Worm (Caenorhabditis elegans) whole organism, L1 larva: Measurements from ENCODE around the gene M02D8.3.
A peak's percentile ranks its signal among the peaks of the same experiment; 100 is the strongest.

Experiments used
- C16A3.4 ChIP-seq: fragments of 150-350 bp; optimal IDR thresholded peaks from 2 replicates; lab custom pipeline; 2014; ENCODE audit warnings: missing biosample characterization, missing genetic modification characterization
- aha-1 ChIP-seq: fragments of 150-350 bp; optimal IDR thresholded peaks from 2 replicates; lab custom pipeline; 2014; ENCODE audit warnings: missing biosample characterization, missing genetic modification characterization
- alr-1 ChIP-seq: fragments of 200-800 bp; sonication (Bioruptor generic); optimal IDR thresholded peaks from 2 replicates; lab custom pipeline; 2018; ENCODE audit warnings: borderline replicate concordance, mild to moderate bottlenecking, missing genetic modification characterization, missing compliant biosample characterization
- blmp-1 ChIP-seq: fragments of 150-350 bp; optimal IDR thresholded peaks from 2 replicates; lab custom pipeline; 2014; ENCODE audit warnings: missing biosample characterization, missing genetic modification characterization
- ceh-8 ChIP-seq: fragments of 200-800 bp; sonication (Bioruptor generic); optimal IDR thresholded peaks from 2 replicates; lab custom pipeline; 2018; ENCODE audit warnings: mild to moderate bottlenecking, missing genetic modification characterization, moderate library complexity, missing compliant biosample characterization
- ceh-88 ChIP-seq: fragments of 200-800 bp; sonication (Bioruptor generic); IDR thresholded peaks from 2 replicates; pipeline ENCODE4 v1.3.6; 2022; ENCODE audit warnings: missing genetic modification characterization, missing compliant biosample characterization
- ces-1 ChIP-seq: fragments of 150-350 bp; optimal IDR thresholded peaks from 2 replicates; lab custom pipeline; 2014; ENCODE audit warnings: missing biosample characterization, missing genetic modification reagents, missing genetic modification characterization
- efl-1 ChIP-seq, 4 experiments: fragments of 150-350 bp; optimal IDR thresholded peaks in 3 of 4; peaks in 1 of 4; 1 replicate in 1 of 4; 2 replicates in 3 of 4; lab custom pipeline; 2014; ENCODE audit warnings: missing biosample characterization in 2 of 4, missing genetic modification characterization in 2 of 4, missing genetic modification reagents in 2 of 4
- elt-2 ChIP-seq: sonication (generic microtip); optimal IDR thresholded peaks from 2 replicates; lab custom pipeline; 2016; ENCODE audit warnings: missing genetic modification characterization, mild to moderate bottlenecking, inconsistent platforms, missing compliant biosample characterization, missing genetic modification reagents
- elt-3 ChIP-seq, 6 experiments: fragments of 150-350 bp in 1 of 6; sonication (generic microtip); optimal IDR thresholded peaks; 2 replicates each; lab custom pipeline; 2017 to 2018; ENCODE audit warnings: missing biosample characterization in 6 of 6, missing genetic modification characterization in 6 of 6, inconsistent platforms in 1 of 6
- hlh-4 ChIP-seq: sonication (generic microtip); optimal IDR thresholded peaks from 2 replicates; lab custom pipeline; 2016; ENCODE audit warnings: mild to moderate bottlenecking, missing genetic modification characterization, missing compliant biosample characterization
- lin-14 ChIP-seq: fragments of 200-800 bp; sonication (Bioruptor generic); optimal IDR thresholded peaks from 2 replicates; lab custom pipeline; 2018; ENCODE audit warnings: mild to moderate bottlenecking, missing genetic modification characterization, moderate library complexity, missing compliant biosample characterization
- lin-35 ChIP-seq, 2 experiments: fragments of 150-350 bp; optimal IDR thresholded peaks; 2 replicates each; lab custom pipeline; 2014; ENCODE audit warnings: missing biosample characterization in 2 of 2, missing genetic modification characterization in 2 of 2, missing genetic modification reagents in 2 of 2
- lsy-2 ChIP-seq, 2 experiments: fragments of 150-350 bp; optimal IDR thresholded peaks; 2 replicates each; lab custom pipeline; 2014; ENCODE audit warnings: missing biosample characterization in 2 of 2, missing genetic modification characterization in 2 of 2
- mab-9 ChIP-seq: fragments of 200-800 bp; sonication (Bioruptor generic); IDR thresholded peaks from 2 replicates; pipeline ENCODE4 v1.3.6; 2022; ENCODE audit warnings: missing genetic modification reagents, missing genetic modification characterization, missing compliant biosample characterization
- mdl-1 ChIP-seq, 2 experiments: fragments of 150-350 bp; optimal IDR thresholded peaks; 2 replicates each; lab custom pipeline; 2014 to 2017; ENCODE audit warnings: missing biosample characterization in 2 of 2, missing genetic modification characterization in 2 of 2, inconsistent platforms in 1 of 2
- mep-1 ChIP-seq: fragments of 150-350 bp; optimal IDR thresholded peaks from 2 replicates; lab custom pipeline; 2014; ENCODE audit warnings: missing biosample characterization, missing genetic modification characterization
- nhr-12 ChIP-seq: sonication (generic microtip); optimal IDR thresholded peaks from 2 replicates; lab custom pipeline; 2017; ENCODE audit warnings: missing biosample characterization, missing genetic modification characterization
- nhr-19 ChIP-seq: fragments of 200-800 bp; sonication (Bioruptor generic); conservative IDR thresholded peaks from 2 replicates; pipeline ENCODE4 v1.3.6; 2022; ENCODE audit warnings: missing genetic modification characterization, missing compliant biosample characterization
- nhr-20 ChIP-seq: sonication (generic microtip); optimal IDR thresholded peaks from 2 replicates; lab custom pipeline; 2016; ENCODE audit warnings: mild to moderate bottlenecking, missing genetic modification characterization, missing compliant biosample characterization
- nhr-71 ChIP-seq: sonication (generic microtip); optimal IDR thresholded peaks from 2 replicates; lab custom pipeline; 2016; ENCODE audit warnings: mild to moderate bottlenecking, missing genetic modification characterization, moderate library complexity, missing compliant biosample characterization
- nhr-76 ChIP-seq: sonication (generic microtip); optimal IDR thresholded peaks from 2 replicates; lab custom pipeline; 2017; ENCODE audit warnings: missing biosample characterization, missing genetic modification characterization
- nhr-77 ChIP-seq: fragments of 150-350 bp; optimal IDR thresholded peaks from 2 replicates; lab custom pipeline; 2014; ENCODE audit warnings: missing biosample characterization, missing genetic modification characterization
- nhr-85 ChIP-seq: sonication (generic microtip); peaks from one replicate; lab custom pipeline; 2016; ENCODE audit warnings: missing genetic modification characterization, inconsistent platforms, missing compliant biosample characterization
- nhr-90 ChIP-seq: sonication (generic microtip); optimal IDR thresholded peaks from 2 replicates; lab custom pipeline; 2016; ENCODE audit warnings: mild to moderate bottlenecking, missing genetic modification characterization, missing compliant biosample characterization; ENCODE audit not compliant: poor library complexity
- snpc-4 ChIP-seq: fragments of 150-350 bp; optimal IDR thresholded peaks from 2 replicates; lab custom pipeline; 2014; ENCODE audit warnings: missing biosample characterization, missing genetic modification characterization
- snu-23 ChIP-seq: sonication (generic microtip); optimal IDR thresholded peaks from 2 replicates; lab custom pipeline; 2016; ENCODE audit warnings: missing genetic modification characterization, missing compliant biosample characterization
- tbx-2 ChIP-seq: sonication (generic microtip); optimal IDR thresholded peaks from 2 replicates; lab custom pipeline; 2016; ENCODE audit warnings: missing genetic modification characterization, missing compliant biosample characterization
- unc-62 ChIP-seq: fragments of 150-350 bp; optimal IDR thresholded peaks from 2 replicates; lab custom pipeline; 2014; ENCODE audit warnings: missing biosample characterization, missing genetic modification reagents, missing genetic modification characterization
- unc-98 ChIP-seq: fragments of 200-800 bp; sonication (Bioruptor generic); IDR thresholded peaks from 2 replicates; pipeline ENCODE4 v1.3.6; 2022; ENCODE audit warnings: missing genetic modification characterization, missing compliant biosample characterization
- xbp-1 ChIP-seq: sonication (generic microtip); optimal IDR thresholded peaks from 2 replicates; lab custom pipeline; 2016; ENCODE audit warnings: missing genetic modification characterization, missing compliant biosample characterization
- ztf-4 ChIP-seq: fragments of 150-350 bp; optimal IDR thresholded peaks from 2 replicates; lab custom pipeline; 2014; ENCODE audit warnings: missing biosample characterization, missing genetic modification characterization

The M02D8.3 gene

DNA sequence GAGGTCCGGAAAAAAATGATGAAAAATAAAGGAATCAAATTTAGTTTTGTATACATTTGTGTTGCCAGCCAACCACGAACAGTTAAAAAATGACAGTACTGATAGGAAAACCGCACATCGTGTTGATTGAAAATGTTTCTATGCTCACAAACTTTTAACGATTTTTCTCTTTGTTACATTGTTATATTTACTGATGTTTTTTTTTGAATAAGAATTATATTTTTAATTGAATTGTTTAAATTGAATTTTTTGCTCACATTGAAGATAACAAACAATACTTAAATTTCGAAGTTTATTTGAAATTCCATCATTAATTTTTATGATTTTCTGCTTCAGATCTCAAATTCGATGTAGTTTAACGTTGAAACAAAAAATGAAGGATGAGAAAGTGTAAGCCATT, 24.7 kb upstream of the M02D8.3 start, which contains the start of gene M02D8.5:
M02D8.5 (minus strand) TSS at position 101 of the 400 bp plus-strand sequence.
- TF ChIP-seq hlh-4 (tag; lab: Kevin White, UChicago), result no peak

DNA sequence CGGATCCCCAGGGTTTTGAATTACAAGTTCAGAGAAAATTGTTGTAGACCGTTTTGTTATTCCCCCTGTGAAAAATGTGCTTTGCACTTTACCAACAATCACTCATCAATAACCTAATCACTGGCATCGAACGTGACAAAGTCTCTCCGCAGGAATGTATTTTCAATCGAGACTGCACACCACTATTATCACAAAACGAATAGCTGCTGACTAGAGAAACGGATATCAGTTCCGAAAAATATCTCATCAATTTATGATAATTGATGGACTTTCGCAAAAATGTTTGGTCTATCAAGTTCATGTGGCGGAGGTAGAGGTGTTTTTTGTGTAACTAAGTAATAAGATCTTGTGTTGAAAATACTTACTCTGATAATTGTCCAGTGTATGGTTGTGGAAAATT, 24.2 kb upstream of the M02D8.3 start:
- TF ChIP-seq mab-9 (GFP tag; lab: Robert Waterston, UW), result no peak
- TF ChIP-seq ceh-88 (GFP tag; lab: Robert Waterston, UW), result no peak
- peak; percentile 5 for TF ChIP-seq blmp-1 (tag; lab: Kevin White, UChicago)
- TF ChIP-seq ztf-4 (tag; lab: Kevin White, UChicago), result no peak
- no peak for TF ChIP-seq nhr-77
- no peak for TF ChIP-seq xbp-1 (tag; lab: Kevin White, UChicago)
- TF ChIP-seq ces-1 (GFP tag; lab: Kevin White, UChicago), result no peak
- peak; percentile 20 for TF ChIP-seq nhr-71 (tag; lab: Kevin White, UChicago)
- TF ChIP-seq unc-98 (GFP tag; lab: Robert Waterston, UW), result no peak

DNA sequence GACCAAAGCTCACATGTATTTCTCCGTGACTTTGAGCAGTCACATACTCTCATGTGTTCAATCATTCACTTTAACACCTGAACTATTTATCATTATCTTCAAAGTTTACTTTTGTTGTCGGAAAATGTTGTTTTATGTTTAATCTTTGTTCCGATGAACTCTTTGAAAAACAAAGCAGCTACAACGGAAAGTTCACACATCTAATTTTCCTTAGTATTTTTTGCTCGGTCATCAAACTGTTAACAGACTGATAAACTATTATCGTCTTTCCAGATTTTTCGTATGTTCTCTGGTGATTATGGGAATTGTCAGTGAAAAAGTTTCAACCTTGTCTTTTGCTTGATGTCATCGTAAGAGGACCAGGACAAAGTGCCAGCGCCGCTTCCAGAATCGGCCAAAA, 19.2 kb upstream of the M02D8.3 start:
- TF ChIP-seq ceh-88 (GFP tag; lab: Robert Waterston, UW) (no peak), elt-2 (peak; percentile 73), lin-35 (GFP tag; optimal IDR thresholded peaks at IDR 0.05; lab: Kevin White, UChicago) (no peak), nhr-90 (tag; lab: Kevin White, UChicago) (peak; percentile 7), nhr-71 (tag; lab: Kevin White, UChicago) (peak; percentile 32)

DNA sequence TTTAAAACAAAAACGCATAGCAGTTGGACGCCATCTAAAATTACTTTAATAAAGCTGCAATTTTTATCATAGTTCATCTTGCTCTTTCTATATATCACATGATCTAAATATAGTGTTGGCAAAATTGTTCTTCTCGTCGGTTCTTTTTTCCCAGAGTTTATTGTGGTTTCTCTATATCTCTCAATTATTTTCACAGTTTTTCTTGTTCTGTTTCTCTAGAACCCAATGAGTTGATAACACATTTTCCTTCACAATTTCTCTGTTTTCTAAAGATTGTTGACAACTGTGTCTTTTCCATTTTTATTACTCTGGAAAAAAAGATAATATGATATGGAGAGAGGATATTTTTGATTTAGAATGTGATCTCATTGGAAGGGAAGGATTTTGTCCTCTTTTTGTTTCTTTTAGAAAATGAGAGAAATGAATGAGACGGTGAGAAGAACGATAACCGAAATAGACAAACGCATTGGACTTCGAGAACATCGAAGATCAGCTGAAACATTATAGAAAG, 17.5 kb upstream of the M02D8.3 start:
- peak; percentile 32 for TF ChIP-seq nhr-71 (tag; lab: Kevin White, UChicago)
- peak in 2 of 6 experiments; percentile 48 to 88 for TF ChIP-seq elt-3 (tag; optimal IDR thresholded peaks at IDR 0.05; lab: Kevin White, UChicago)
- peak; percentile 40 for TF ChIP-seq blmp-1 (tag; lab: Kevin White, UChicago)
- peak; percentile 14 for TF ChIP-seq snu-23
- no peak for TF ChIP-seq snpc-4 (tag; lab: Kevin White, UChicago)
- TF ChIP-seq efl-1 (optimal IDR thresholded peaks at IDR 0.05; lab: Kevin White, UChicago), result no peak
- TF ChIP-seq efl-1 (GFP tag; optimal IDR thresholded peaks at IDR 0.05 in 1 of 2; lab: Kevin White, UChicago), result peak in 1 of 2 experiments; percentile 71
- TF ChIP-seq lsy-2 (tag; optimal IDR thresholded peaks at IDR 0.05; lab: Kevin White, UChicago), result peak in 1 of 2 experiments; percentile 56
- TF ChIP-seq lin-14, result peak; percentile 51
- peak in 1 of 2 experiments; percentile 21 for TF ChIP-seq lin-35 (GFP tag; optimal IDR thresholded peaks at IDR 0.05; lab: Kevin White, UChicago)
- TF ChIP-seq ceh-88 (GFP tag; lab: Robert Waterston, UW), result no peak
- TF ChIP-seq aha-1 (tag; lab: Kevin White, UChicago), result no peak
- TF ChIP-seq nhr-20 (tag; lab: Kevin White, UChicago), result peak; percentile 62
- TF ChIP-seq, all 84 proteins: peak for 9

DNA sequence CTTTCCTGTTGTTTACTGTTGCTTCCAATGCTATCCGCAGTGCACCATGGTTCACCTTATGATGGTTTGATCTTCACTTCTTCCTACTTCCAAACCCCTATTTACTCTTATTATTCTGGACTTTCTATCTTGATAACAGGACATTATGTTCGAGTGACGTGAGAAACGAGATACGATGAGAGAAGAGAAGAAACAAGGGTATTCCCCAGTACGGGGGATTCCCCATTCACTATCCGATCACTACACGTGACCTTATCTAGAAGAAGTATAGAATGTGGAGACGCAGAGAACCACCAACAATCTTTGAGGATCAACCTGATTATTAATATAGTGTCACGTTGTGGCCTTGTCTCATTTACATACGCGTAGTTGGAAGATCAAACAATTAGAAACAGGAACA, 15.7 kb upstream of the M02D8.3 start:
- TF ChIP-seq ztf-4 (tag; lab: Kevin White, UChicago), result peak; percentile 11
- peak; percentile 25 for TF ChIP-seq nhr-19 (GFP tag; lab: Robert Waterston, UW)
- TF ChIP-seq lsy-2 (tag; optimal IDR thresholded peaks at IDR 0.05; lab: Kevin White, UChicago), result peak in 1 of 2 experiments; percentile 27
- TF ChIP-seq nhr-85 (tag; lab: Kevin White, UChicago), result peak; percentile 90
- TF ChIP-seq nhr-90 (tag; lab: Kevin White, UChicago), result peak; percentile 20
- peak; percentile 21 for TF ChIP-seq C16A3.4 (tag; lab: Kevin White, UChicago)
- TF ChIP-seq tbx-2 (tag; lab: Kevin White, UChicago), result peak; percentile 13
- no peak for TF ChIP-seq alr-1 (tag; lab: Kevin White, UChicago)
- TF ChIP-seq snu-23, result peak; percentile 36
- TF ChIP-seq elt-3 (tag; optimal IDR thresholded peaks at IDR 0.05; lab: Kevin White, UChicago), result peak in 3 of 6 experiments; percentile 13 to 93 (median 75)
- peak; percentile 58 for TF ChIP-seq nhr-71 (tag; lab: Kevin White, UChicago)
- TF ChIP-seq unc-62, result no peak
- TF ChIP-seq nhr-76 (tag; lab: Kevin White, UChicago), result no peak
- TF ChIP-seq lin-35 (GFP tag; optimal IDR thresholded peaks at IDR 0.05; lab: Kevin White, UChicago), result peak in 1 of 2 experiments; percentile 19
- peak in 1 of 2 experiments; percentile 61 for TF ChIP-seq mdl-1 (tag; optimal IDR thresholded peaks at IDR 0.05; lab: Kevin White, UChicago)
- peak; percentile 4 for TF ChIP-seq mep-1
- TF ChIP-seq nhr-12 (tag; lab: Kevin White, UChicago), result no peak
- peak; percentile 60 for TF ChIP-seq nhr-20 (tag; lab: Kevin White, UChicago)
- TF ChIP-seq mab-9 (GFP tag; lab: Robert Waterston, UW), result no peak
- TF ChIP-seq ceh-8 (GFP tag; lab: Kevin White, UChicago), result no peak
- TF ChIP-seq blmp-1 (tag; lab: Kevin White, UChicago), result peak; percentile 89
- TF ChIP-seq lin-14, result peak; percentile 52
